Fruit fly (Drosophila melanogaster) whole organism, pupa: ENCODE results near the gene CG13685.

Source experiments
- CG14655 ChIP-seq: fragments of 200-800 bp; sonication (Bioruptor generic); optimal IDR thresholded peaks from 3 replicates; lab custom pipeline; 2017; ENCODE audit warnings: mild to moderate bottlenecking, missing biosample characterization, missing genetic modification reagents, missing genetic modification characterization
- CG34367 ChIP-seq: fragments of 200-800 bp; sonication (Bioruptor generic); optimal IDR thresholded peaks from 2 replicates; lab custom pipeline; 2018; ENCODE audit warnings: missing biosample characterization, mild to moderate bottlenecking, missing genetic modification characterization
- CG8159 ChIP-seq: fragments of 200-800 bp; sonication (Bioruptor generic); optimal IDR thresholded peaks from 3 replicates; lab custom pipeline; 2018; ENCODE audit warnings: missing biosample characterization, mild to moderate bottlenecking, missing genetic modification characterization, moderate library complexity
- CG8301 ChIP-seq: fragments of 200-800 bp; sonication (Bioruptor generic); optimal IDR thresholded peaks from 2 replicates; lab custom pipeline; 2018; ENCODE audit warnings: missing biosample characterization, mild to moderate bottlenecking, missing genetic modification characterization
- D1 ChIP-seq: fragments of 200-800 bp; sonication (Bioruptor generic); optimal IDR thresholded peaks from 2 replicates; lab custom pipeline; 2018; ENCODE audit warnings: missing biosample characterization, mild to moderate bottlenecking, missing genetic modification characterization, moderate library complexity
- fd96Ca ChIP-seq: fragments of 200-800 bp; sonication (Bioruptor generic); IDR thresholded peaks from 3 replicates; pipeline ENCODE4 v1.3.6; 2022; ENCODE audit warnings: missing biosample characterization, missing genetic modification characterization

DNA sequence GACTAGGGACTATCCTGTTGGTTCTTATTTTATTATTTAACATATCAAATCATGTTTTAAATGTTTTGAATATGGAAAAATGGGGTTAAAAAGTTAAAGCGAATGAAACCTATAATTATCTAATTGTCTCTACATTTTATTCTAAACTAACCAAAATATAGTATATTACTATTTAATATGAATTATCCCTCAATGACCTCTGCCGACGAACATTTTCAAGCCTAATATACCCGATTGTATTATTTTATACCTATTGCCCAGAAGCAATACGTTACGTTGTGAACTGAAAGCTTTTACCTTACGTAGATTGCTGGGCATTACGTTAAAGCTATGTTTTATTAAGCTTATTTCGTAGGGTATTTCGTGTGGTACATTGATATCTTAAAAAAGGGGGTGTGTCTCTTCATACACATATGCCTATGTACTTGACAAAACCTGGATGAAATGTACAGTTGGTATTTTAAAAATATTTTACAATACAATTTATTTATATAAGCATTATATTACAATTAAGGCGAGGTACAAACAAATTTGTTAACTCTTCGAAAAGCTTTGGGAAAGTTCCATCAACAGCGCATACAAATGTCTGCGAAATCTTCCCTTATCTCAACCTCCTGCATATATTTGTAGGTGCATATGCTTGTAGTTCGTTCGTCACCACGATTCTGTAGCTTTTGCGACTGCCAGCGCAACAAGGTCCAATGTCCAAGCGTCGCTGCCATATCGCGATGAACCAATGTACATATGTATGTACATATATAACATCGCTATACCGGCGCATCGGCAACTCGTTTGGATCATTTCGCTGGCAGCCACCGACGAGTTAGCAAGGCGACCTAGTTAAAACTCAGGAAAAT lies 28.4 kb upstream of the CG13685 start, which contains the start of gene Mcad:
- TF ChIP-seq fd96Ca (GFP tag; lab: Robert Waterston, UW) = peak; percentile 98
- TF ChIP-seq CG34367 = peak; percentile 93
- TF ChIP-seq CG14655 (GFP tag; lab: Kevin White, UChicago) = peak; percentile 98
- TF ChIP-seq CG8301 (tag; lab: Kevin White, UChicago) = peak; percentile 96
- TF ChIP-seq CG8159 (tag; lab: Kevin White, UChicago) = peak; percentile 96
- peak; percentile 76 for TF ChIP-seq D1
